Worm (Caenorhabditis elegans): ENCODE measurements around the gene abu-2.

- TF ChIP-seq unc-39 (tag; optimal IDR thresholded peaks at IDR 0.05) (no peak), mep-1 (tag; optimal IDR thresholded peaks at IDR 0.05) (no peak), egl-43 (GFP tag; IDR thresholded peaks at IDR 0.05) (no peak), egl-27 (tag; optimal IDR thresholded peaks at IDR 0.05) (no peak)
These were observed 14.1 kb upstream of the abu-2 start, which contains the start of gene F19G12.3 for ce11 chrX:1424509-1424908.
